Worm (Caenorhabditis elegans) whole organism, mixed stage, embryonic: ENCODE data around the gene C25E10.12.

ENCODE experiments used
- ceh-83 ChIP-seq: fragments of 200-800 bp; sonication (Bioruptor generic); optimal IDR thresholded peaks from 2 replicates; lab custom pipeline; 2018; ENCODE audit warnings: mild to moderate bottlenecking, missing genetic modification characterization, missing compliant biosample characterization
- lin-13 ChIP-seq: fragments of 150-350 bp; optimal IDR thresholded peaks from 2 replicates; lab custom pipeline; 2014; ENCODE audit warnings: missing biosample characterization, missing genetic modification characterization
- mep-1 ChIP-seq: fragments of 150-350 bp; optimal IDR thresholded peaks from 2 replicates; lab custom pipeline; 2017; ENCODE audit warnings: missing biosample characterization, missing genetic modification reagents, missing genetic modification characterization, inconsistent platforms
- nhr-12 ChIP-seq: fragments of 150-350 bp; optimal IDR thresholded peaks from 2 replicates; lab custom pipeline; 2014; ENCODE audit warnings: missing biosample characterization, missing genetic modification characterization
- nhr-76 ChIP-seq: sonication (generic microtip); optimal IDR thresholded peaks from 2 replicates; lab custom pipeline; 2017; ENCODE audit warnings: missing biosample characterization, missing genetic modification characterization
- pha-4 ChIP-seq: fragments of 150-350 bp; optimal IDR thresholded peaks from 2 replicates; lab custom pipeline; 2018; ENCODE audit warnings: missing biosample characterization, missing genetic modification reagents, missing genetic modification characterization
- unc-39 ChIP-seq: fragments of 150-350 bp; optimal IDR thresholded peaks from 2 replicates; lab custom pipeline; 2014; ENCODE audit warnings: missing biosample characterization, missing genetic modification characterization
- unc-62 ChIP-seq: fragments of 150-350 bp; optimal IDR thresholded peaks from 2 replicates; lab custom pipeline; 2014; ENCODE audit warnings: missing biosample characterization, missing genetic modification reagents, missing genetic modification characterization

- TF ChIP-seq unc-62 (GFP tag; lab: Kevin White, UChicago) (no peak), nhr-76 (tag; lab: Kevin White, UChicago) (no peak), ceh-83 (no peak), lin-13 (tag; lab: Kevin White, UChicago) (no peak), nhr-12 (tag; lab: Kevin White, UChicago) (no peak), unc-39 (tag; lab: Kevin White, UChicago) (no peak), pha-4 (no peak), mep-1 (tag; lab: Kevin White, UChicago) (no peak)
Observed at ce11 chrV:9108219-9108618, 46.0 kb upstream of the C25E10.12 start, which contains the start of gene F21C10.18.
